Worm (Caenorhabditis elegans): Measurements from ENCODE around the gene F52C6.2.
"Not testable (repeated sequence)": the region's sequence is repeated elsewhere in the genome, so short reads cannot be mapped to it uniquely, and the experiment has no call there.

DNA sequence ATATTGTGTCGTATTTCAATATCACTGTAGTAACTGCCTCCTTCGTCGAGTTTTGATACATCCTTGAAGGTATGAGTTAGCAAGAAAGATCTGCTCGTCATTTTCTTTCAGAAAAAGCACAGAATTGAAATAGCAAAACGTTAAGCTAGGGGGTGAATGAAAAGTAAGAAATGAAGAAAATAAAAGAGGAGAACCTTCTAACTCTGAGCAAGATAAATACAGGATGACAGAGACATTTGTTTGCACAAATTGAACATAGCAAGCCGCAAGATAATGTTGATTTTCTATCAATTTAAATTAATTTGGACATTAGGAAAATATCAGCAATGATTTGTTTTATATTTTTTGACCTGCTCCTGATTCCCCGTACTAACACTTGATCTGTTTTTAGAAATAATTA is 29.3 kb downstream of the F52C6.2 start, which contains the start of gene math-49:
- TF ChIP-seq snpc-4 (tag; optimal IDR thresholded peaks at IDR 0.05); lir-3 (tag; optimal IDR thresholded peaks at IDR 0.05; ENCODE audit: poor library complexity); ceh-90 (tag; optimal IDR thresholded peaks at IDR 0.05); fkh-10 (GFP tag; optimal IDR thresholded peaks at IDR 0.05); ceh-8 (GFP tag; optimal IDR thresholded peaks at IDR 0.05); ztf-11 (tag; optimal IDR thresholded peaks at IDR 0.05); nhr-90 (tag; optimal IDR thresholded peaks at IDR 0.05; ENCODE audit: poor library complexity); unc-62 (GFP tag; optimal IDR thresholded peaks at IDR 0.05); elt-2 (tag; optimal IDR thresholded peaks at IDR 0.05); jun-1 (tag; optimal IDR thresholded peaks at IDR 0.05); vab-15 (tag; optimal IDR thresholded peaks at IDR 0.05): not testable (repeated sequence)
